Fruit fly (Drosophila melanogaster) whole organism, wandering third instar larva: ENCODE results near the gene Enoph.

ENCODE experiments used
- Abd-B ChIP-seq: fragments of >200 bp; optimal IDR thresholded peaks from 2 replicates; lab custom pipeline; 2017; ENCODE audit warnings: missing biosample characterization, missing genetic modification characterization
- CG32264 ChIP-seq: fragments of 200-800 bp; sonication (Bioruptor generic); optimal IDR thresholded peaks from 2 replicates; lab custom pipeline; 2016; ENCODE audit warnings: missing biosample characterization, missing genetic modification characterization
- CG9705 ChIP-seq: fragments of 200-800 bp; sonication (Bioruptor generic); optimal IDR thresholded peaks from 2 replicates; lab custom pipeline; 2018; ENCODE audit warnings: missing biosample characterization, mild to moderate bottlenecking, missing genetic modification characterization
- CrebA ChIP-seq: fragments of 200-800 bp; sonication (Bioruptor generic); optimal IDR thresholded peaks from 2 replicates; lab custom pipeline; 2016; ENCODE audit warnings: missing biosample characterization, mild to moderate bottlenecking, missing genetic modification characterization, borderline replicate concordance
- Dfd ChIP-seq: fragments of >200 bp; optimal IDR thresholded peaks from 2 replicates; lab custom pipeline; 2017; ENCODE audit warnings: missing biosample characterization, missing genetic modification characterization
- Dif ChIP-seq: fragments of 200-275, 200-300 bp; sonication (Bioruptor generic); optimal IDR thresholded peaks from 2 replicates; lab custom pipeline; 2018; ENCODE audit warnings: missing biosample characterization, missing genetic modification characterization; ENCODE audit not compliant: partially characterized antibody
- GATAd ChIP-seq: sonication (Bioruptor generic); optimal IDR thresholded peaks from 2 replicates; lab custom pipeline; 2016; ENCODE audit warnings: missing biosample characterization, missing genetic modification characterization
- HLH106 ChIP-seq: fragments of 200-800 bp; optimal IDR thresholded peaks from 3 replicates; lab custom pipeline; 2019; ENCODE audit warnings: missing biosample characterization, mild to moderate bottlenecking, missing genetic modification characterization, moderate library complexity
- Hnf4 ChIP-seq: fragments of 200-800 bp; sonication (Bioruptor generic); optimal IDR thresholded peaks from 2 replicates; lab custom pipeline; 2016; ENCODE audit warnings: missing biosample characterization, mild to moderate bottlenecking, missing genetic modification characterization
- Hr78 ChIP-seq: fragments of >200 bp; optimal IDR thresholded peaks from 2 replicates; lab custom pipeline; 2017; ENCODE audit warnings: missing biosample characterization, missing genetic modification characterization
- Hr83 ChIP-seq: fragments of 200-300 bp; sonication (Bioruptor generic); optimal IDR thresholded peaks from 2 replicates; lab custom pipeline; 2016; ENCODE audit warnings: missing biosample characterization, mild to moderate bottlenecking, missing genetic modification characterization, moderate library complexity; ENCODE audit not compliant: poor library complexity, severe bottlenecking
- Jra ChIP-seq: sonication (Bioruptor generic); optimal IDR thresholded peaks from 2 replicates; lab custom pipeline; 2016; ENCODE audit warnings: missing biosample characterization, missing genetic modification characterization
- Mio ChIP-seq: sonication (Bioruptor generic); optimal IDR thresholded peaks from 2 replicates; lab custom pipeline; 2016; ENCODE audit warnings: missing biosample characterization, missing genetic modification characterization
- Myc ChIP-seq: fragments of >200 bp; optimal IDR thresholded peaks from 2 replicates; lab custom pipeline; 2017
- N ChIP-seq: fragments of >200 bp; optimal IDR thresholded peaks from 2 replicates; lab custom pipeline; 2018; ENCODE audit warnings: missing biosample characterization, missing external identifiers, missing genetic modification characterization
- OdsH ChIP-seq: fragments of 200-800 bp; sonication (Bioruptor generic); optimal IDR thresholded peaks from 2 replicates; lab custom pipeline; 2016; ENCODE audit warnings: missing biosample characterization, mild to moderate bottlenecking, missing genetic modification characterization
- Rel ChIP-seq, 2 experiments: fragments of 200-800 bp; sonication (Bioruptor generic) in 1 of 2; optimal IDR thresholded peaks; 2 replicates in 1 of 2; 3 replicates in 1 of 2; lab custom pipeline; 2016 to 2019; ENCODE audit warnings: mild to moderate bottlenecking in 2 of 2, missing biosample characterization in 2 of 2, missing genetic modification characterization in 2 of 2, moderate library complexity in 1 of 2
- Sp1 ChIP-seq: fragments of 200-800 bp; sonication (Bioruptor generic); optimal IDR thresholded peaks from 3 replicates; lab custom pipeline; 2019; ENCODE audit warnings: missing biosample characterization, mild to moderate bottlenecking, missing genetic modification characterization, moderate library complexity
- Vsx2 ChIP-seq: fragments of 200-300, 225-300 bp; sonication (Bioruptor generic); optimal IDR thresholded peaks from 2 replicates; lab custom pipeline; 2018; ENCODE audit warnings: missing biosample characterization, missing genetic modification characterization; ENCODE audit not compliant: partially characterized antibody
- br ChIP-seq: fragments of 200-800 bp; sonication (Bioruptor generic); optimal IDR thresholded peaks from 2 replicates; lab custom pipeline; 2016; ENCODE audit warnings: missing biosample characterization, missing genetic modification characterization
- brk ChIP-seq: fragments of 200-800 bp; sonication (Bioruptor generic); optimal IDR thresholded peaks from 2 replicates; lab custom pipeline; 2016; ENCODE audit warnings: missing biosample characterization, mild to moderate bottlenecking, missing genetic modification characterization
- dl ChIP-seq, 2 experiments: fragments of 175-275, 200-275 bp in 1 of 2; fragments of 200-275 bp in 1 of 2; sonication (Bioruptor generic); optimal IDR thresholded peaks; lab custom pipeline; 2018; ENCODE audit warnings: mild to moderate bottlenecking in 2 of 2, missing biosample characterization in 2 of 2, missing genetic modification characterization in 2 of 2, moderate library complexity in 2 of 2; ENCODE audit not compliant: partially characterized antibody in 2 of 2, insufficient read depth in 1 of 2
- dmrt93B ChIP-seq: fragments of 200-800 bp; sonication (Bioruptor generic); optimal IDR thresholded peaks from 2 replicates; lab custom pipeline; 2018; ENCODE audit warnings: missing biosample characterization, mild to moderate bottlenecking, missing genetic modification characterization
- dsf ChIP-seq: sonication (Bioruptor generic); optimal IDR thresholded peaks from 2 replicates; lab custom pipeline; 2016; ENCODE audit warnings: missing biosample characterization, missing genetic modification characterization, borderline replicate concordance
- ey ChIP-seq: fragments of 200-800 bp; sonication (Bioruptor generic); optimal IDR thresholded peaks from 2 replicates; lab custom pipeline; 2016; ENCODE audit warnings: missing biosample characterization, missing genetic modification characterization
- foxo ChIP-seq, 2 experiments: fragments of 200-800 bp; sonication (Bioruptor generic); optimal IDR thresholded peaks; 2 replicates in 1 of 2; 3 replicates in 1 of 2; lab custom pipeline; 2016 to 2017; ENCODE audit warnings: missing biosample characterization in 2 of 2, missing genetic modification characterization in 2 of 2
- fru ChIP-seq: fragments of 200-800 bp; sonication (Bioruptor generic); optimal IDR thresholded peaks from 3 replicates; lab custom pipeline; 2016; ENCODE audit warnings: missing biosample characterization, mild to moderate bottlenecking, missing genetic modification characterization
- h ChIP-seq: fragments of 200-800 bp; sonication (Bioruptor generic); optimal IDR thresholded peaks from 3 replicates; lab custom pipeline; 2016; ENCODE audit warnings: missing biosample characterization, mild to moderate bottlenecking, missing genetic modification characterization
- jim ChIP-seq: fragments of 175-275, 200-325 bp; sonication (Bioruptor generic); optimal IDR thresholded peaks from 2 replicates; lab custom pipeline; 2016; ENCODE audit warnings: missing biosample characterization, mild to moderate bottlenecking, missing genetic modification characterization
- lola ChIP-seq: fragments of >200 bp; optimal IDR thresholded peaks from 2 replicates; lab custom pipeline; 2017; ENCODE audit warnings: missing biosample characterization, missing genetic modification characterization
- pan ChIP-seq: fragments of >200 bp; optimal IDR thresholded peaks from 2 replicates; lab custom pipeline; 2017
- psq ChIP-seq: fragments of 200-800 bp; sonication (Bioruptor generic); optimal IDR thresholded peaks from 3 replicates; lab custom pipeline; 2017; ENCODE audit warnings: missing biosample characterization, mild to moderate bottlenecking, missing genetic modification characterization, moderate library complexity
- rgr ChIP-seq: fragments of 200-800 bp; sonication (Bioruptor generic); optimal IDR thresholded peaks from 3 replicates; lab custom pipeline; 2016; ENCODE audit warnings: missing biosample characterization, mild to moderate bottlenecking, missing genetic modification characterization
- sage ChIP-seq: fragments of 200-800 bp; sonication (Bioruptor generic); optimal IDR thresholded peaks from 2 replicates; lab custom pipeline; 2016; ENCODE audit warnings: missing biosample characterization, mild to moderate bottlenecking, missing genetic modification characterization
- sv ChIP-seq: fragments of 200-800 bp; sonication (Bioruptor generic); optimal IDR thresholded peaks from 3 replicates; lab custom pipeline; 2016; ENCODE audit warnings: missing biosample characterization, missing genetic modification characterization
- tai ChIP-seq: sonication (Bioruptor generic); optimal IDR thresholded peaks from 2 replicates; lab custom pipeline; 2016; ENCODE audit warnings: missing biosample characterization, missing genetic modification characterization
- usp ChIP-seq: fragments of >200 bp; optimal IDR thresholded peaks from 2 replicates; lab custom pipeline; 2017; ENCODE audit warnings: missing biosample characterization, missing genetic modification characterization
- woc ChIP-seq: sonication (Bioruptor generic); optimal IDR thresholded peaks from 2 replicates; lab custom pipeline; 2016; ENCODE audit warnings: missing biosample characterization, mild to moderate bottlenecking, missing genetic modification characterization

The Enoph gene

dm6 chr3R:5268495-5268894, 12.0 kb upstream of the Enoph start:
- TF ChIP-seq Jra (no peak), usp (GFP tag; lab: Kevin White, UChicago) (no peak), brk (GFP tag; lab: Kevin White, UChicago) (peak; percentile 19), N (GFP tag; lab: Kevin White, UChicago) (peak; percentile 78), Myc (lab: Kevin White, UChicago) (peak; percentile 85), Vsx2 (GFP tag; lab: Kevin White, UChicago) (peak; percentile 44)

dm6 chr3R:5266282-5266681, 9.8 kb upstream of the Enoph start:
- TF ChIP-seq tai (GFP tag; lab: Kevin White, UChicago) (no peak), dsf (no peak), Rel (GFP tag; optimal IDR thresholded peaks at IDR 0.05; lab: Kevin White, UChicago) (no peak), Rel (tag; optimal IDR thresholded peaks at IDR 0.05; lab: Kevin White, UChicago) (peak; percentile 92)

- TF ChIP-seq Rel (GFP tag; optimal IDR thresholded peaks at IDR 0.05; lab: Kevin White, UChicago) = no peak
- TF ChIP-seq Rel (tag; optimal IDR thresholded peaks at IDR 0.05; lab: Kevin White, UChicago) = peak; percentile 51
- no peak for TF ChIP-seq sage (GFP tag; lab: Kevin White, UChicago)
- TF ChIP-seq h (GFP tag; lab: Kevin White, UChicago) = peak; percentile 44
- no peak for TF ChIP-seq Abd-B (GFP tag; lab: Kevin White, UChicago)
- peak; percentile 61 for TF ChIP-seq HLH106
- no peak for TF ChIP-seq Mio
- TF ChIP-seq Vsx2 (GFP tag; lab: Kevin White, UChicago) = peak; percentile 33
- peak; percentile 57 to 72 for TF ChIP-seq dl (GFP tag; optimal IDR thresholded peaks at IDR 0.05; lab: Kevin White, UChicago; ENCODE audit: insufficient read depth in 1 of 2, partially characterized antibody in 2 of 2)
- no peak for TF ChIP-seq Hr78 (GFP tag; lab: Kevin White, UChicago)
- TF ChIP-seq usp (GFP tag; lab: Kevin White, UChicago) = no peak
- TF ChIP-seq N (GFP tag; lab: Kevin White, UChicago) = no peak
- TF ChIP-seq woc = peak; percentile 90
- peak; percentile 15 for TF ChIP-seq OdsH
- no peak for TF ChIP-seq Dfd (GFP tag; lab: Kevin White, UChicago)
- TF ChIP-seq lola (GFP tag; lab: Kevin White, UChicago) = no peak
- no peak for TF ChIP-seq CG32264 (GFP tag; lab: Kevin White, UChicago)
- peak; percentile 55 for TF ChIP-seq ey (GFP tag; lab: Kevin White, UChicago)
- TF ChIP-seq Jra = peak; percentile 36
- TF ChIP-seq sv (GFP tag; lab: Kevin White, UChicago) = no peak
- peak; percentile 30 for TF ChIP-seq dmrt93B (GFP tag; lab: Kevin White, UChicago)
- TF ChIP-seq fru (GFP tag; lab: Kevin White, UChicago) = peak; percentile 53
- peak; percentile 7 for TF ChIP-seq Hnf4
- TF ChIP-seq brk (GFP tag; lab: Kevin White, UChicago) = no peak
- no peak for TF ChIP-seq rgr (GFP tag; lab: Kevin White, UChicago)
- no peak for TF ChIP-seq jim
- TF ChIP-seq Dif (GFP tag; lab: Kevin White, UChicago) = peak; percentile 83
- TF ChIP-seq Hr83 (GFP tag; lab: Kevin White, UChicago) = peak; percentile 27
- TF ChIP-seq psq (GFP tag; lab: Kevin White, UChicago) = no peak
- TF ChIP-seq CG9705 (GFP tag; lab: Kevin White, UChicago) = no peak
- TF ChIP-seq CrebA (GFP tag; lab: Kevin White, UChicago) = no peak
- TF ChIP-seq dsf = no peak
- peak; percentile 55 for TF ChIP-seq Sp1 (GFP tag; lab: Kevin White, UChicago)
- peak; percentile 64 for TF ChIP-seq br (GFP tag; lab: Kevin White, UChicago)
- peak in 1 of 2 experiments; percentile 60 for TF ChIP-seq foxo (GFP tag; optimal IDR thresholded peaks at IDR 0.05; lab: Kevin White, UChicago)
- no peak for TF ChIP-seq GATAd (GFP tag; lab: Kevin White, UChicago)
- no peak for TF ChIP-seq pan (lab: Kevin White, UChicago)
- TF ChIP-seq tai (GFP tag; lab: Kevin White, UChicago) = no peak
- peak; percentile 97 for TF ChIP-seq Myc (lab: Kevin White, UChicago)
Measured at dm6 chr3R:5264251-5265098, 8.0 kb upstream of the Enoph start.
